Worm (Caenorhabditis elegans) whole organism, L3 larva: Measurements from ENCODE around the gene M04B2.7.
A peak's percentile ranks its signal among the peaks of the same experiment; 100 is the strongest.

Experiments used
- R02D3.7 ChIP-seq: fragments of 150-350 bp; optimal IDR thresholded peaks from 2 replicates; lab custom pipeline; 2014; ENCODE audit warnings: missing biosample characterization, missing genetic modification characterization
- ZK546.5 ChIP-seq: sonication (generic microtip); optimal IDR thresholded peaks from 2 replicates; lab custom pipeline; 2017; ENCODE audit warnings: missing biosample characterization, missing genetic modification characterization
- aly-2 ChIP-seq: fragments of 150-350 bp; optimal IDR thresholded peaks from 2 replicates; lab custom pipeline; 2014; ENCODE audit warnings: missing biosample characterization, missing genetic modification characterization
- ama-1 ChIP-seq: fragments of 150-350 bp; optimal IDR thresholded peaks from 2 replicates; lab custom pipeline; 2018
- ceh-16 ChIP-seq: sonication (generic microtip); optimal IDR thresholded peaks from 2 replicates; lab custom pipeline; 2017; ENCODE audit warnings: missing biosample characterization, missing genetic modification characterization
- ceh-28 ChIP-seq: fragments of 150-350 bp; optimal IDR thresholded peaks from 2 replicates; lab custom pipeline; 2014; ENCODE audit warnings: missing biosample characterization, missing genetic modification reagents, missing genetic modification characterization
- ceh-82 ChIP-seq: fragments of 150-350 bp; optimal IDR thresholded peaks from 2 replicates; lab custom pipeline; 2014; ENCODE audit warnings: missing biosample characterization, missing genetic modification characterization
- ceh-9 ChIP-seq: sonication (generic microtip); optimal IDR thresholded peaks from 2 replicates; lab custom pipeline; 2018; ENCODE audit warnings: missing biosample characterization, missing genetic modification characterization
- daf-12 ChIP-seq: fragments of 150-350 bp; optimal IDR thresholded peaks from 2 replicates; lab custom pipeline; 2014; ENCODE audit warnings: missing biosample characterization, missing genetic modification reagents, missing genetic modification characterization
- egl-27 ChIP-seq: sonication (generic microtip); optimal IDR thresholded peaks from 4 replicates; lab custom pipeline; 2017; ENCODE audit warnings: missing biosample characterization, missing genetic modification reagents, missing genetic modification characterization
- egl-5 ChIP-seq: fragments of 150-350 bp; optimal IDR thresholded peaks from 2 replicates; lab custom pipeline; 2017; ENCODE audit warnings: missing biosample characterization, missing genetic modification reagents, missing genetic modification characterization, inconsistent platforms
- elt-1 ChIP-seq: fragments of 150-350 bp; optimal IDR thresholded peaks from 2 replicates; lab custom pipeline; 2014; ENCODE audit warnings: missing biosample characterization, missing genetic modification characterization
- elt-2 ChIP-seq: sonication (generic microtip); optimal IDR thresholded peaks from 2 replicates; lab custom pipeline; 2016; ENCODE audit warnings: missing genetic modification reagents, mild to moderate bottlenecking, missing genetic modification characterization, missing compliant biosample characterization
- elt-3 ChIP-seq, 3 experiments: fragments of 150-350 bp in 1 of 3; sonication (generic microtip) in 2 of 3; optimal IDR thresholded peaks; 2 replicates in 2 of 3; 4 replicates in 1 of 3; lab custom pipeline; 2014 to 2017; ENCODE audit warnings: missing biosample characterization in 3 of 3, missing genetic modification characterization in 3 of 3
- eor-1 ChIP-seq, 2 experiments: fragments of 150-350 bp; optimal IDR thresholded peaks; 2 replicates each; lab custom pipeline; 2014 to 2018; ENCODE audit warnings: missing biosample characterization in 2 of 2, missing genetic modification characterization in 2 of 2
- fkh-10 ChIP-seq: sonication (generic microtip); optimal IDR thresholded peaks from 2 replicates; lab custom pipeline; 2017; ENCODE audit warnings: missing biosample characterization, missing genetic modification reagents, missing genetic modification characterization
- fkh-2 ChIP-seq: fragments of 150-350 bp; optimal IDR thresholded peaks from 2 replicates; lab custom pipeline; 2014; ENCODE audit warnings: missing biosample characterization, missing genetic modification reagents, missing genetic modification characterization
- fos-1 ChIP-seq: fragments of 150-350 bp; optimal IDR thresholded peaks from 2 replicates; lab custom pipeline; 2014; ENCODE audit warnings: missing biosample characterization, missing genetic modification characterization
- hmg-11 ChIP-seq: sonication (generic microtip); optimal IDR thresholded peaks from 2 replicates; lab custom pipeline; 2016; ENCODE audit warnings: missing genetic modification characterization, missing compliant biosample characterization
- jun-1 ChIP-seq: fragments of 150-350 bp; optimal IDR thresholded peaks from 2 replicates; lab custom pipeline; 2014; ENCODE audit warnings: missing biosample characterization, missing genetic modification reagents, missing genetic modification characterization
- lin-15B ChIP-seq: fragments of 150-350 bp; optimal IDR thresholded peaks from 2 replicates; lab custom pipeline; 2014; ENCODE audit warnings: missing biosample characterization, missing genetic modification characterization
- lin-39 ChIP-seq: fragments of 150-350 bp; optimal IDR thresholded peaks from 2 replicates; lab custom pipeline; 2018; ENCODE audit warnings: missing biosample characterization, missing genetic modification reagents, missing genetic modification characterization
- lsy-12 ChIP-seq: sonication (generic microtip); optimal IDR thresholded peaks from 2 replicates; lab custom pipeline; 2016; ENCODE audit warnings: mild to moderate bottlenecking, missing genetic modification characterization, missing compliant biosample characterization
- mdl-1 ChIP-seq: fragments of 150-350 bp; optimal IDR thresholded peaks from 2 replicates; lab custom pipeline; 2014; ENCODE audit warnings: missing biosample characterization, missing genetic modification characterization
- mml-1 ChIP-seq: fragments of 150-350 bp; sonication (generic microtip); optimal IDR thresholded peaks from 3 replicates; lab custom pipeline; 2014; ENCODE audit warnings: missing biosample characterization, missing genetic modification characterization
- nfya-1 ChIP-seq: sonication (generic microtip); optimal IDR thresholded peaks from 2 replicates; lab custom pipeline; 2017; ENCODE audit warnings: missing genetic modification characterization, mild to moderate bottlenecking, missing compliant biosample characterization, antibody characterized with exemption, moderate library complexity; ENCODE audit not compliant: insufficient read depth
- nhr-11 ChIP-seq: fragments of 150-350 bp; optimal IDR thresholded peaks from 2 replicates; lab custom pipeline; 2014; ENCODE audit warnings: missing biosample characterization, missing genetic modification characterization
- nhr-12 ChIP-seq: fragments of 150-350 bp; optimal IDR thresholded peaks from 2 replicates; lab custom pipeline; 2014; ENCODE audit warnings: missing biosample characterization, missing genetic modification characterization
- nhr-23 ChIP-seq: fragments of 150-350 bp; optimal IDR thresholded peaks from 2 replicates; lab custom pipeline; 2014; ENCODE audit warnings: missing biosample characterization, missing genetic modification reagents, missing genetic modification characterization
- nhr-237 ChIP-seq: fragments of 150-350 bp; optimal IDR thresholded peaks from 2 replicates; lab custom pipeline; 2014; ENCODE audit warnings: missing biosample characterization, missing genetic modification characterization
- nhr-25 ChIP-seq: sonication (generic microtip); optimal IDR thresholded peaks from 2 replicates; lab custom pipeline; 2017; ENCODE audit warnings: missing biosample characterization, missing genetic modification characterization
- nhr-28 ChIP-seq: fragments of 150-350 bp; optimal IDR thresholded peaks from 2 replicates; lab custom pipeline; 2014; ENCODE audit warnings: missing biosample characterization, missing genetic modification characterization
- nhr-43 ChIP-seq: sonication (generic microtip); optimal IDR thresholded peaks from 2 replicates; lab custom pipeline; 2016; ENCODE audit warnings: mild to moderate bottlenecking, missing genetic modification characterization, missing compliant biosample characterization; ENCODE audit not compliant: poor library complexity, severe bottlenecking
- nhr-67 ChIP-seq: fragments of 150-350 bp; optimal IDR thresholded peaks from 2 replicates; lab custom pipeline; 2014; ENCODE audit warnings: missing biosample characterization, missing genetic modification characterization
- nhr-76 ChIP-seq: fragments of 150-350 bp; sonication (generic microtip); optimal IDR thresholded peaks from 5 replicates; lab custom pipeline; 2014; ENCODE audit warnings: missing biosample characterization, missing genetic modification characterization
- nhr-77 ChIP-seq: fragments of 150-350 bp; optimal IDR thresholded peaks from 2 replicates; lab custom pipeline; 2014; ENCODE audit warnings: missing biosample characterization, missing genetic modification characterization
- pha-4 ChIP-seq: fragments of 150-350 bp; optimal IDR thresholded peaks from 2 replicates; lab custom pipeline; 2014; ENCODE audit warnings: missing biosample characterization, missing genetic modification reagents, missing genetic modification characterization
- pqm-1 ChIP-seq: fragments of 150-350 bp; optimal IDR thresholded peaks from 2 replicates; lab custom pipeline; 2017; ENCODE audit warnings: missing biosample characterization, missing genetic modification characterization, inconsistent platforms
- sea-2 ChIP-seq: fragments of 150-350 bp; sonication (generic microtip); optimal IDR thresholded peaks from 4 replicates; lab custom pipeline; 2014; ENCODE audit warnings: missing biosample characterization, missing genetic modification reagents, missing genetic modification characterization
- skn-1 ChIP-seq: fragments of 150-350 bp; optimal IDR thresholded peaks from 2 replicates; lab custom pipeline; 2014; ENCODE audit warnings: missing biosample characterization, missing genetic modification characterization
- snpc-4 ChIP-seq: fragments of 150-350 bp; optimal IDR thresholded peaks from 2 replicates; lab custom pipeline; 2014; ENCODE audit warnings: missing biosample characterization, missing genetic modification characterization
- tbx-2 ChIP-seq: sonication (generic microtip); optimal IDR thresholded peaks from 2 replicates; lab custom pipeline; 2016; ENCODE audit warnings: mild to moderate bottlenecking, missing genetic modification characterization, missing compliant biosample characterization
- unc-39 ChIP-seq: sonication (generic microtip); optimal IDR thresholded peaks from 4 replicates; lab custom pipeline; 2017; ENCODE audit warnings: missing biosample characterization, missing genetic modification characterization
- unc-62 ChIP-seq: fragments of 150-350 bp; sonication (generic microtip); optimal IDR thresholded peaks from 4 replicates; lab custom pipeline; 2014; ENCODE audit warnings: missing biosample characterization, missing genetic modification reagents, missing genetic modification characterization
- zag-1 ChIP-seq: fragments of 150-350 bp; optimal IDR thresholded peaks from 2 replicates; lab custom pipeline; 2014; ENCODE audit warnings: missing biosample characterization, missing genetic modification characterization
- ztf-11 ChIP-seq: fragments of 150-350 bp; optimal IDR thresholded peaks from 2 replicates; lab custom pipeline; 2014; ENCODE audit warnings: missing biosample characterization, missing genetic modification characterization
- ztf-4 ChIP-seq: fragments of 150-350 bp; optimal IDR thresholded peaks from 2 replicates; lab custom pipeline; 2014; ENCODE audit warnings: missing biosample characterization, missing genetic modification characterization

Gene M04B2.7

DNA sequence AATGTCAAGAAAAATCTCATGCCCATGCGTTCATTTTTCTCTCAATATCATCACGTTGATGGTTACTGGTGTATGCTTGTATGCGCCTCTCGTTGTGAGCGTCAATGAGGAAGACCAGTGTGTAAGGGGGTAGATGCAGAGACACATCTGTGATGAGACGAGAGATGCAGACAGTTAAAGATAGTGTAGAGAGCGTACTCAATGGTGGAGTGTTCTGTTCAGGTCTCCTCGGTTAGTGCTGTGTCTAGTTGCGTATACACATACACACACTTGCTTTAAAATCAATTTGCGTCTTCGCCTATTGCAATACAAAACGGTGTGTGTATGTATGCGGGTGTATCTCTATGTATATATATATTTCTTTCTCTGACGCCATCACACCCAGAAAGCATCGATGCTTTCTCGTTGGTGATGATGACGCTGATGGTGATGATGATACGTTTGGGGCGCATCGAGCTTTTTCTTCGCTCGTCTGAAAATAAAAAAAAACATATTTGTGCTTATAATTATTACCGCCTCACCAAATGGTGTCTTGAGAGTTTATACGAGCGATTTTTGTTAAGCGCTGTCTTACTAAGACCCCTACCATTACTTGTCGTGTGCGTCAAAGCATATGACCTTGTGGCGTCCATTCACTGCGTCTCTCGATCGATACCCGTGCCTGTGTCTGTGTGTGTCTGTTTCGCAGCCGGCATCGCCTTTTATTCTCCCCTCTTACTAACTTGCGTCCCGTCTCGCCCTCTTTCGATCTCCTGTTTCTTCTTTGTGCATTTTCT lies 45.0 kb upstream of the M04B2.7 start, which contains the start of gene F40F11.3:
Gene F40F11.3 (minus strand): TSS at position 589 of the 776 bp plus-strand sequence.
- TF ChIP-seq daf-12: no peak
- peak; percentile 88 for TF ChIP-seq nhr-43 (tag; lab: Kevin White, UChicago)
- TF ChIP-seq egl-5 (tag; lab: Kevin White, UChicago): peak; percentile 84
- TF ChIP-seq ceh-9 (tag; lab: Kevin White, UChicago): no peak
- peak; percentile 74 for TF ChIP-seq jun-1
- peak; percentile 69 for TF ChIP-seq elt-2 (tag; lab: Kevin White, UChicago)
- peak; percentile 64 for TF ChIP-seq pqm-1 (tag; lab: Kevin White, UChicago)
- peak; percentile 69 for TF ChIP-seq tbx-2 (tag; lab: Kevin White, UChicago)
- TF ChIP-seq zag-1: no peak
- peak; percentile 81 for TF ChIP-seq ama-1 (lab: Kevin White, UChicago)
- TF ChIP-seq eor-1 (tag; optimal IDR thresholded peaks at IDR 0.05; lab: Kevin White, UChicago): no peak
- peak; percentile 45 for TF ChIP-seq egl-27 (tag; lab: Kevin White, UChicago)
- no peak for TF ChIP-seq sea-2 (GFP tag; lab: Kevin White, UChicago)
- TF ChIP-seq fkh-10 (GFP tag; lab: Kevin White, UChicago): peak; percentile 77
- peak; percentile 72 for TF ChIP-seq ceh-28
- TF ChIP-seq mdl-1 (tag; lab: Kevin White, UChicago): peak; percentile 46
- peak; percentile 77 for TF ChIP-seq snpc-4
- peak; percentile 60 for TF ChIP-seq nhr-23 (tag; lab: Kevin White, UChicago)
- TF ChIP-seq nfya-1 (tag; lab: Kevin White, UChicago): peak; percentile 91
- TF ChIP-seq aly-2 (tag; lab: Kevin White, UChicago): peak; percentile 7
- TF ChIP-seq nhr-237: no peak
- no peak for TF ChIP-seq nhr-77 (tag; lab: Kevin White, UChicago)
- no peak for TF ChIP-seq nhr-28
- peak; percentile 46 for TF ChIP-seq unc-62 (GFP tag; lab: Kevin White, UChicago)
- TF ChIP-seq ceh-16 (tag; lab: Kevin White, UChicago): no peak
- no peak for TF ChIP-seq ceh-82 (tag; lab: Kevin White, UChicago)
- peak; percentile 96 for TF ChIP-seq hmg-11 (tag; lab: Kevin White, UChicago)
- no peak for TF ChIP-seq ztf-11 (tag; lab: Kevin White, UChicago)
- no peak for TF ChIP-seq ZK546.5
- peak; percentile 78 for TF ChIP-seq nhr-11 (tag; lab: Kevin White, UChicago)
- TF ChIP-seq fos-1 (tag; lab: Kevin White, UChicago): peak; percentile 26
- TF ChIP-seq mml-1: no peak
- TF ChIP-seq lsy-12 (tag; lab: Kevin White, UChicago): peak; percentile 90
- peak; percentile 61 for TF ChIP-seq lin-39 (tag; lab: Kevin White, UChicago)
- no peak for TF ChIP-seq nhr-67 (tag; lab: Kevin White, UChicago)
- peak; percentile 91 for TF ChIP-seq skn-1 (tag; lab: Kevin White, UChicago)
- peak; percentile 97 for TF ChIP-seq nhr-25
- no peak for TF ChIP-seq elt-3 (tag; optimal IDR thresholded peaks at IDR 0.05; lab: Kevin White, UChicago)
- no peak for TF ChIP-seq fkh-2 (tag; lab: Kevin White, UChicago)
- no peak for TF ChIP-seq unc-39 (tag; lab: Kevin White, UChicago)
- TF ChIP-seq nhr-12 (tag; lab: Kevin White, UChicago): no peak
- TF ChIP-seq nhr-76 (tag; lab: Kevin White, UChicago): no peak
- TF ChIP-seq elt-1 (tag; lab: Kevin White, UChicago): peak; percentile 34
- TF ChIP-seq lin-15B (tag; lab: Kevin White, UChicago): peak; percentile 83
- TF ChIP-seq pha-4: peak; percentile 82
- peak; percentile 4 for TF ChIP-seq ztf-4 (tag; lab: Kevin White, UChicago)
- TF ChIP-seq R02D3.7 (tag; lab: Kevin White, UChicago): peak; percentile 72
- TF ChIP-seq, all 47 proteins: peak for 28
